Fruit fly (Drosophila melanogaster): ENCODE data around the gene CG2082.

- TF ChIP-seq h (optimal IDR thresholded peaks at IDR 0.05) (no peak), ttk (optimal IDR thresholded peaks at IDR 0.05) (no peak)
Observed at dm6 chr3R:5760980-5761379, 19.9 kb downstream of the CG2082 start.

Measured in Kc167 (cell line).